Fruit fly (Drosophila melanogaster) whole organism, embryonic: ENCODE data around the gene Npc2g.

ENCODE experiments used
- Ada2b ChIP-seq: fragments of 200-800 bp; sonication (Bioruptor generic); IDR thresholded peaks from 2 replicates; pipeline ENCODE4 v1.3.6; 2022; ENCODE audit warnings: missing biosample characterization, missing genetic modification characterization
- Asciz ChIP-seq: fragments of 200-800 bp; sonication (Bioruptor generic); optimal IDR thresholded peaks from 2 replicates; lab custom pipeline; 2017; ENCODE audit warnings: missing biosample characterization, mild to moderate bottlenecking, missing genetic modification characterization, missing genetic modification reagents
- Bgb ChIP-seq: fragments of 200-800 bp; sonication (Bioruptor generic); IDR thresholded peaks from 2 replicates; pipeline ENCODE4 v1.3.6; 2022; ENCODE audit warnings: missing biosample characterization, missing genetic modification characterization; ENCODE audit not compliant: partially characterized antibody
- BtbVII ChIP-seq: fragments of 200-800 bp; sonication (Bioruptor generic); optimal IDR thresholded peaks from 3 replicates; lab custom pipeline; 2017; ENCODE audit warnings: missing biosample characterization, mild to moderate bottlenecking, missing genetic modification characterization
- CG10209 ChIP-seq: fragments of 200-800 bp; sonication (Bioruptor generic); optimal IDR thresholded peaks from 3 replicates; lab custom pipeline; 2017; ENCODE audit warnings: missing biosample characterization, mild to moderate bottlenecking, missing genetic modification characterization, missing genetic modification reagents
- CG10274 ChIP-seq: fragments of 200-800 bp; sonication (Bioruptor generic); optimal IDR thresholded peaks from 3 replicates; lab custom pipeline; 2017; ENCODE audit warnings: missing biosample characterization, mild to moderate bottlenecking, missing genetic modification characterization
- CG10366 ChIP-seq: fragments of 200-800 bp; sonication (Bioruptor generic); IDR thresholded peaks from 2 replicates; pipeline ENCODE4 v1.3.6; 2022; ENCODE audit warnings: missing biosample characterization, missing genetic modification characterization
- CG10565 ChIP-seq: fragments of 200-800 bp; sonication (Bioruptor generic); optimal IDR thresholded peaks from 3 replicates; lab custom pipeline; 2016; ENCODE audit warnings: missing biosample characterization, mild to moderate bottlenecking, missing genetic modification characterization
- CG11504 ChIP-seq: fragments of 200-800 bp; sonication (Bioruptor generic); optimal IDR thresholded peaks from 3 replicates; lab custom pipeline; 2019; ENCODE audit warnings: missing biosample characterization, mild to moderate bottlenecking, missing genetic modification characterization, moderate library complexity
- CG11695 ChIP-seq: fragments of 200-800 bp; sonication (Bioruptor generic); IDR thresholded peaks from 3 replicates; pipeline ENCODE4 v1.3.6; 2022; ENCODE audit warnings: missing biosample characterization, missing genetic modification characterization
- CG12299 ChIP-seq: fragments of 200-800 bp; sonication (Bioruptor generic); optimal IDR thresholded peaks from 2 replicates; lab custom pipeline; 2018; ENCODE audit warnings: missing biosample characterization, mild to moderate bottlenecking, missing genetic modification characterization
- CG13296 ChIP-seq: fragments of 200-800 bp; sonication (Bioruptor generic); optimal IDR thresholded peaks from 3 replicates; lab custom pipeline; 2018; ENCODE audit warnings: missing biosample characterization, mild to moderate bottlenecking, missing genetic modification characterization
- CG13894 ChIP-seq: fragments of 200-800 bp; sonication (Bioruptor generic); optimal IDR thresholded peaks from 3 replicates; lab custom pipeline; 2018; ENCODE audit warnings: missing biosample characterization, mild to moderate bottlenecking, missing genetic modification characterization, moderate library complexity
- CG15011 ChIP-seq: fragments of 200-800 bp; sonication (Bioruptor generic); optimal IDR thresholded peaks from 3 replicates; lab custom pipeline; 2018; ENCODE audit warnings: missing biosample characterization, mild to moderate bottlenecking, missing genetic modification characterization
- CG1602 ChIP-seq: fragments of 200-800 bp; sonication (Bioruptor generic); optimal IDR thresholded peaks from 3 replicates; lab custom pipeline; 2016; ENCODE audit warnings: missing biosample characterization, missing genetic modification characterization
- CG16815 ChIP-seq: fragments of 200-800 bp; sonication (Bioruptor generic); optimal IDR thresholded peaks from 3 replicates; lab custom pipeline; 2017; ENCODE audit warnings: missing biosample characterization, mild to moderate bottlenecking, missing genetic modification characterization
- CG16863 ChIP-seq: fragments of 200-800 bp; sonication (Bioruptor generic); optimal IDR thresholded peaks from 3 replicates; lab custom pipeline; 2016; ENCODE audit warnings: missing biosample characterization, missing genetic modification characterization
- CG18619 ChIP-seq: fragments of 200-800 bp; sonication (Bioruptor generic); optimal IDR thresholded peaks from 3 replicates; lab custom pipeline; 2017; ENCODE audit warnings: missing biosample characterization, mild to moderate bottlenecking, missing genetic modification characterization
- CG31224 ChIP-seq: fragments of 200-800 bp; sonication (Bioruptor generic); IDR thresholded peaks from 2 replicates; pipeline ENCODE4 v1.3.6; 2022; ENCODE audit warnings: missing biosample characterization, missing genetic modification characterization
- CG3281 ChIP-seq: fragments of 200-800 bp; sonication (Bioruptor generic); optimal IDR thresholded peaks from 3 replicates; lab custom pipeline; 2017; ENCODE audit warnings: missing biosample characterization, mild to moderate bottlenecking, missing genetic modification characterization
- CG34422 ChIP-seq: fragments of 200-800 bp; sonication (Bioruptor generic); IDR thresholded peaks from 3 replicates; pipeline ENCODE4 v1.3.6; 2022; ENCODE audit warnings: missing biosample characterization, missing genetic modification characterization
- CG6175 ChIP-seq: fragments of 200-800 bp; sonication (Bioruptor generic); IDR thresholded peaks from 3 replicates; pipeline ENCODE4 v1.3.6; 2022; ENCODE audit warnings: missing biosample characterization, missing genetic modification characterization
- CG6254 ChIP-seq: fragments of 200-800 bp; sonication (Bioruptor generic); optimal IDR thresholded peaks from 3 replicates; lab custom pipeline; 2017; ENCODE audit warnings: mild to moderate bottlenecking, missing biosample characterization, missing genetic modification reagents, missing genetic modification characterization
- CG8359 ChIP-seq: fragments of 200-800 bp; sonication (Bioruptor generic); optimal IDR thresholded peaks from 2 replicates; lab custom pipeline; 2017; ENCODE audit warnings: missing biosample characterization, mild to moderate bottlenecking, missing genetic modification characterization, borderline replicate concordance
- CG8944 ChIP-seq: fragments of 200-800 bp; sonication (Bioruptor generic); optimal IDR thresholded peaks from 3 replicates; lab custom pipeline; 2016; ENCODE audit warnings: missing biosample characterization, missing genetic modification characterization
- CG9609 ChIP-seq: fragments of 200-800 bp; sonication (Bioruptor generic); optimal IDR thresholded peaks from 3 replicates; lab custom pipeline; 2016; ENCODE audit warnings: missing biosample characterization, missing genetic modification characterization
- CoRest ChIP-seq: fragments of 200-800 bp; sonication (Bioruptor generic); optimal IDR thresholded peaks from 3 replicates; lab custom pipeline; 2018; ENCODE audit warnings: missing biosample characterization, mild to moderate bottlenecking, missing genetic modification characterization, moderate library complexity
- Dad ChIP-seq: fragments of 200-800 bp; sonication (Bioruptor generic); optimal IDR thresholded peaks from 3 replicates; lab custom pipeline; 2016; ENCODE audit warnings: missing biosample characterization, missing genetic modification characterization
- Dip2 ChIP-seq: fragments of 200-800 bp; sonication (Bioruptor generic); IDR thresholded peaks from 2 replicates; pipeline ENCODE4 v1.3.6; 2022; ENCODE audit warnings: missing biosample characterization, missing genetic modification characterization
- Doc2 ChIP-seq: fragments of 200-800 bp; sonication (Bioruptor generic); IDR thresholded peaks from 2 replicates; pipeline ENCODE4 v1.3.6; 2022; ENCODE audit warnings: missing biosample characterization, missing genetic modification characterization
- Doc3 ChIP-seq: fragments of 200-800 bp; sonication (Bioruptor generic); IDR thresholded peaks from 3 replicates; pipeline ENCODE4 v1.3.6; 2022; ENCODE audit warnings: missing biosample characterization, missing genetic modification characterization; ENCODE audit not compliant: partially characterized antibody
- ERR ChIP-seq: fragments of 200-800 bp; sonication (Bioruptor generic); optimal IDR thresholded peaks from 2 replicates; lab custom pipeline; 2016; ENCODE audit warnings: missing biosample characterization, missing genetic modification characterization
- Gug ChIP-seq: fragments of 200-800 bp; sonication (Bioruptor generic); IDR thresholded peaks from 4 replicates; pipeline ENCODE4 v1.3.6; 2022; ENCODE audit warnings: missing biosample characterization, missing genetic modification characterization
- Lhr ChIP-seq: fragments of 200-800 bp; sonication (Bioruptor generic); optimal IDR thresholded peaks from 3 replicates; lab custom pipeline; 2017; ENCODE audit warnings: mild to moderate bottlenecking, missing biosample characterization, missing genetic modification reagents, missing genetic modification characterization
- Max ChIP-seq: fragments of 200-800 bp; sonication (Bioruptor generic); optimal IDR thresholded peaks from 2 replicates; lab custom pipeline; 2016; ENCODE audit warnings: missing biosample characterization, mild to moderate bottlenecking, missing genetic modification characterization
- Opbp ChIP-seq: fragments of 200-800 bp; sonication (Bioruptor generic); IDR thresholded peaks from 3 replicates; pipeline ENCODE4 v1.3.6; 2022; ENCODE audit warnings: missing biosample characterization, missing genetic modification characterization; ENCODE audit not compliant: partially characterized antibody
- Optix ChIP-seq: fragments of 200-800 bp; sonication (Bioruptor generic); IDR thresholded peaks from 3 replicates; pipeline ENCODE4 v1.3.6; 2022; ENCODE audit warnings: missing biosample characterization, missing genetic modification characterization
- Spps ChIP-seq: fragments of 200-800 bp; sonication (Bioruptor generic); optimal IDR thresholded peaks from 2 replicates; lab custom pipeline; 2018; ENCODE audit warnings: missing biosample characterization, mild to moderate bottlenecking, missing genetic modification characterization
- br ChIP-seq: fragments of >200 bp; optimal IDR thresholded peaks from 2 replicates; lab custom pipeline; 2017
- ci ChIP-seq: fragments of 200-800 bp; sonication (Bioruptor generic); IDR thresholded peaks from 3 replicates; pipeline ENCODE4 v1.3.6; 2022; ENCODE audit warnings: missing biosample characterization, missing genetic modification characterization
- cwo ChIP-seq: fragments of 200-800 bp; sonication (Bioruptor generic); optimal IDR thresholded peaks from 3 replicates; lab custom pipeline; 2017; ENCODE audit warnings: missing biosample characterization, missing genetic modification characterization, mild to moderate bottlenecking, moderate library complexity, missing genetic modification reagents
- disco-r ChIP-seq: fragments of 200-800 bp; sonication (Bioruptor generic); optimal IDR thresholded peaks from 2 replicates; lab custom pipeline; 2016; ENCODE audit warnings: missing biosample characterization, missing genetic modification characterization
- gro ChIP-seq: fragments of 200-800 bp; sonication (Bioruptor generic); optimal IDR thresholded peaks from 2 replicates; lab custom pipeline; 2016; ENCODE audit warnings: missing biosample characterization, missing genetic modification characterization
- nom ChIP-seq: fragments of 200-800 bp; sonication (Bioruptor generic); optimal IDR thresholded peaks from 2 replicates; lab custom pipeline; 2017; ENCODE audit warnings: missing biosample characterization, missing genetic modification characterization, mild to moderate bottlenecking, moderate library complexity, missing genetic modification reagents
- sens ChIP-seq: fragments of 200-800 bp; sonication (Bioruptor generic); peaks from one replicate; lab custom pipeline; 2016; ENCODE audit warnings: missing biosample characterization, missing genetic modification characterization
- slbo ChIP-seq: fragments of 200-800 bp; sonication (Bioruptor generic); IDR thresholded peaks from 2 replicates; pipeline ENCODE4 v1.3.6; 2022; ENCODE audit warnings: missing biosample characterization, missing genetic modification characterization
- sob ChIP-seq: fragments of 200-800 bp; sonication (Bioruptor generic); IDR thresholded peaks from 2 replicates; pipeline ENCODE4 v1.3.6; 2022; ENCODE audit warnings: missing biosample characterization, missing genetic modification characterization
- sqz ChIP-seq: fragments of 200-800 bp; sonication (Bioruptor generic); optimal IDR thresholded peaks from 3 replicates; lab custom pipeline; 2018; ENCODE audit warnings: missing biosample characterization, mild to moderate bottlenecking, missing genetic modification characterization
- tup ChIP-seq: fragments of 200-800 bp; sonication (Bioruptor generic); optimal IDR thresholded peaks from 2 replicates; lab custom pipeline; 2016; ENCODE audit warnings: missing biosample characterization, mild to moderate bottlenecking, missing genetic modification characterization, moderate library complexity
- twi ChIP-seq: fragments of 200-800 bp; optimal IDR thresholded peaks from 2 replicates; lab custom pipeline; 2019; ENCODE audit warnings: missing biosample characterization, mild to moderate bottlenecking, missing genetic modification characterization, moderate library complexity
- unpg ChIP-seq: fragments of 200-800 bp; sonication (Bioruptor generic); optimal IDR thresholded peaks from 3 replicates; lab custom pipeline; 2018; ENCODE audit warnings: missing biosample characterization, mild to moderate bottlenecking, missing genetic modification characterization, moderate library complexity
- z ChIP-seq: fragments of 200-800 bp; sonication (Bioruptor generic); IDR thresholded peaks from 3 replicates; pipeline ENCODE4 v1.3.6; 2022; ENCODE audit warnings: missing biosample characterization, missing genetic modification characterization

The Npc2g gene

dm6 chr3R:30764121-30764520 lies 19.1 kb upstream of the Npc2g start (continued):
- no peak for TF ChIP-seq Lhr
- no peak for TF ChIP-seq Dip2
- 0 out of 3 replicates have a peak, but pooled peaks have one; percentile 32 for TF ChIP-seq ci
- no peak for TF ChIP-seq CG13296 (GFP tag; lab: Kevin White, UChicago)
- no peak for TF ChIP-seq CG11695 (GFP tag; lab: Robert Waterston, UW)
- TF ChIP-seq twi (tag; lab: Kevin White, UChicago) = peak; percentile 82
- no peak for TF ChIP-seq CG16815
- no peak for TF ChIP-seq tup (GFP tag; lab: Kevin White, UChicago)
- TF ChIP-seq CG18619 (GFP tag; lab: Kevin White, UChicago) = no peak
- no peak for TF ChIP-seq Optix
- no peak for TF ChIP-seq cwo (GFP tag; lab: Kevin White, UChicago)
- TF ChIP-seq Opbp = peak; percentile 33; the same call in 1 of the 3 replicates
- TF ChIP-seq CG16863 (GFP tag; lab: Kevin White, UChicago) = no peak
- no peak for TF ChIP-seq unpg (GFP tag; lab: Kevin White, UChicago)
- no peak for TF ChIP-seq CG10209 (GFP tag; lab: Kevin White, UChicago)
- TF ChIP-seq CG10366 (GFP tag; lab: Robert Waterston, UW) = no peak
- no peak for TF ChIP-seq CG8359
- no peak for TF ChIP-seq CG13894
- no peak for TF ChIP-seq Gug
- TF ChIP-seq Bgb (GFP tag; lab: Robert Waterston, UW) = no peak; the same call in 1 of the 2 replicates
- TF ChIP-seq disco-r (GFP tag; lab: Kevin White, UChicago) = no peak
- no peak for TF ChIP-seq CG34422 (GFP tag; lab: Robert Waterston, UW)
- no peak for TF ChIP-seq CG8944
- TF ChIP-seq CG31224 (GFP tag; lab: Robert Waterston, UW) = no peak
- TF ChIP-seq CoRest (tag; lab: Kevin White, UChicago) = peak; percentile 56
- no peak for TF ChIP-seq CG9609 (GFP tag; lab: Kevin White, UChicago)
- peak; percentile 99 for TF ChIP-seq sqz
- no peak for TF ChIP-seq slbo (GFP tag; lab: Robert Waterston, UW)
- no peak for TF ChIP-seq CG11504 (tag; lab: Kevin White, UChicago)
- no peak for TF ChIP-seq Ada2b
- no peak for TF ChIP-seq CG3281 (GFP tag; lab: Kevin White, UChicago)
- TF ChIP-seq nom = no peak
- no peak for TF ChIP-seq Doc2 (GFP tag; lab: Robert Waterston, UW)
- TF ChIP-seq sob (GFP tag; lab: Robert Waterston, UW) = no peak
- no peak for TF ChIP-seq CG12299
- no peak for TF ChIP-seq CG10565
- TF ChIP-seq CG6254 (GFP tag; lab: Kevin White, UChicago) = no peak
- 0 out of 3 replicates have a peak, but pooled peaks have one; percentile 5 for TF ChIP-seq z (GFP tag; lab: Robert Waterston, UW)
- no peak for TF ChIP-seq CG6175 (GFP tag; lab: Robert Waterston, UW)
- no peak for TF ChIP-seq BtbVII (GFP tag; lab: Kevin White, UChicago)
- TF ChIP-seq Asciz = no peak
- no peak for TF ChIP-seq ERR
- no peak for TF ChIP-seq gro (GFP tag; lab: Kevin White, UChicago)
- no peak for TF ChIP-seq CG15011
- TF ChIP-seq br (lab: Kevin White, UChicago) = no peak
- no peak for TF ChIP-seq CG1602 (GFP tag; lab: Kevin White, UChicago)
- no peak for TF ChIP-seq Spps (tag; lab: Kevin White, UChicago)
- TF ChIP-seq Doc3 = no peak
- no peak for TF ChIP-seq Max (GFP tag; lab: Kevin White, UChicago)
- peak; percentile 56 for TF ChIP-seq sens (GFP tag; lab: Kevin White, UChicago)
- no peak for TF ChIP-seq CG10274 (GFP tag; lab: Kevin White, UChicago)
- no peak for TF ChIP-seq Dad
